ENCODE assay signal across 1 fruit fly cellular context in the genomic region with DNA sequence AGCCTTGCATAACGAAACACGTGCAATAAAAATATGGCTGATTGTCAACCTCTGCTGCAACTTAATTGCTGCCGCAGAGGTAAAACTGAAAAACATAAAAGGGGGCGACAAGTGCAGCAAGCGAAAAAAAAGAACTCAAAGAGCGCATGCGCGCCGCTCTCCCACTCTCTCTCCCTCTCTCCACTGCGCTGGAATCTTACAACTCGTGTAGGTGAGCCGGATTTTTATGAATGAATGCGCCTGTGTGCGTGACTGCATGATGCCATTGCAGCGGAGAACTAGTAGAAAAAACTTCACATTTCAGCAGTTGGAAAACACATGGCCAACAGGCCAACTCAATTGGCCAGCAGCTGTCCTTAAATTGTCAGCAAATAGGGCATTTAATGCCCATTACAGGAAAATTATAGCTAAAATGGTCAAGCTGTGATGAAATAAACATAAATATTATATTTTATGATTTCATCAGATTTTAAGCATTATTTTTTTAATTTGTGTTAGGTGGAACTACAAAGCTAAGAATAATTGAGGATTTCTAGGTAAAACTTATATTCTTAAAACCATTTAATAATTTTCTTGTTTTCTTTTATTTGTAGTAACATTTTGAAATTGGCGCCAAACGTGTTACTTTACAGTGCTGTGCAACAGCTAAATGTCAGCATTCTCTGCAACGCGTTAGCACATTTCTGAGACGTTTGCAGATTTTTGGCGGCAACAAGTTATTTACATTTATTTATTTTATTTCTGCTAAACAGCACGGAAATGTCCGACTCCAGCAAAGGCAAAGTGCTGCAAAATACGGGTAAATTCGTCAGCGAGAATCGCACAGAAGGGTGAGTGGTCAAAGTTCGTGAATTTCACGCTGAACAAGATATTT.
TF ChIP-seq lines count a peak whose summit lies in the region.

A gene (plus strand): TSS at position 697 of the 874 bp plus-strand sequence.

TF ChIP-seq in whole organism, embryonic, 481 proteins besides CTCF, POLR2A, EP300 and RAD21 (continued from another document):
- TF ChIP-seq CG13287 (GFP tag; IDR thresholded peaks at IDR 0.05; lab: Robert Waterston, UW; ENCODE audit: partially characterized antibody): peak; percentile 29; the same call in 1 of the 2 replicates
- peak; percentile 32 for TF ChIP-seq Lhr (GFP tag; optimal IDR thresholded peaks at IDR 0.05; lab: Kevin White, UChicago)
- peak; percentile 15 for TF ChIP-seq caup (GFP tag; optimal IDR thresholded peaks at IDR 0.05; lab: Kevin White, UChicago; ENCODE audit: severe bottlenecking)
- no peak for TF ChIP-seq D19B (GFP tag; optimal IDR thresholded peaks at IDR 0.05; lab: Kevin White, UChicago)
- peak; percentile 68 for TF ChIP-seq stwl (tag; optimal IDR thresholded peaks at IDR 0.05; lab: Kevin White, UChicago)
- TF ChIP-seq CG2120 (GFP tag; optimal IDR thresholded peaks at IDR 0.05; lab: Kevin White, UChicago): peak; percentile 40
- TF ChIP-seq CG14860 (GFP tag; IDR thresholded peaks at IDR 0.05; lab: Robert Waterston, UW; ENCODE audit: partially characterized antibody): no peak
- TF ChIP-seq CG14710 (tag; optimal IDR thresholded peaks at IDR 0.05; lab: Kevin White, UChicago): peak; percentile 58
- TF ChIP-seq Ets65A (GFP tag; lab: Kevin White, UChicago): peak; percentile 82
- TF ChIP-seq gro (GFP tag; optimal IDR thresholded peaks at IDR 0.05; lab: Kevin White, UChicago): peak; percentile 21
- TF ChIP-seq cg (GFP tag; optimal IDR thresholded peaks at IDR 0.05; lab: Kevin White, UChicago): peak; percentile 69
- TF ChIP-seq CG11085 (GFP tag; IDR thresholded peaks at IDR 0.05; lab: Robert Waterston, UW): no peak
- peak; percentile 54 for TF ChIP-seq CG15514 (GFP tag; optimal IDR thresholded peaks at IDR 0.05; lab: Kevin White, UChicago)
- TF ChIP-seq Opbp (GFP tag; IDR thresholded peaks at IDR 0.05; lab: Robert Waterston, UW; ENCODE audit: partially characterized antibody): peak; percentile 48; the same call in 1 of the 3 replicates
- 0 out of 2 replicates have a peak, but pooled peaks have one; percentile 21 for TF ChIP-seq Awh (GFP tag; IDR thresholded peaks at IDR 0.05; lab: Robert Waterston, UW)
- no peak for TF ChIP-seq Fer3 (tag; optimal IDR thresholded peaks at IDR 0.05; lab: Kevin White, UChicago)
- peak; percentile 44 for TF ChIP-seq CG3847 (GFP tag; IDR thresholded peaks at IDR 0.05; lab: Robert Waterston, UW)
- no peak for TF ChIP-seq CG17361 (GFP tag; IDR thresholded peaks at IDR 0.05; lab: Robert Waterston, UW)
- TF ChIP-seq lmd (GFP tag; IDR thresholded peaks at IDR 0.05; lab: Robert Waterston, UW): no peak
- peak; percentile 1 for TF ChIP-seq CG12744 (GFP tag; optimal IDR thresholded peaks at IDR 0.05; lab: Kevin White, UChicago)
- no peak for TF ChIP-seq CG17829 (tag; optimal IDR thresholded peaks at IDR 0.05; lab: Kevin White, UChicago)
- TF ChIP-seq CG34376 (GFP tag; optimal IDR thresholded peaks at IDR 0.05; lab: Kevin White, UChicago): peak; percentile 1
- TF ChIP-seq Med (GFP tag; lab: Kevin White, UChicago): peak; percentile 88
- no peak for TF ChIP-seq Kr (GFP tag; optimal IDR thresholded peaks at IDR 0.05; lab: Kevin White, UChicago)
- TF ChIP-seq Stat92E (GFP tag; optimal IDR thresholded peaks at IDR 0.05; lab: Kevin White, UChicago): no peak
- TF ChIP-seq cas (GFP tag; IDR thresholded peaks at IDR 0.05; lab: Robert Waterston, UW): no peak
- TF ChIP-seq gfzf (GFP tag; optimal IDR thresholded peaks at IDR 0.05; lab: Kevin White, UChicago): peak; percentile 83
- TF ChIP-seq CG13624 (GFP tag; optimal IDR thresholded peaks at IDR 0.05; lab: Kevin White, UChicago): no peak
- TF ChIP-seq CG14014 (GFP tag; IDR thresholded peaks at IDR 0.05; lab: Robert Waterston, UW): no peak
- TF ChIP-seq MBD-R2 (GFP tag; IDR thresholded peaks at IDR 0.05; lab: Robert Waterston, UW): peak; percentile 71
- no peak for TF ChIP-seq CG17802 (tag; optimal IDR thresholded peaks at IDR 0.05; lab: Kevin White, UChicago)
- TF ChIP-seq vnd (GFP tag; IDR thresholded peaks at IDR 0.05; lab: Robert Waterston, UW; ENCODE audit: partially characterized antibody): no peak
- peak; percentile 13 for TF ChIP-seq Xbp1 (GFP tag; optimal IDR thresholded peaks at IDR 0.05; lab: Kevin White, UChicago)
- TF ChIP-seq BEAF-32 (GFP tag; optimal IDR thresholded peaks at IDR 0.05; lab: Kevin White, UChicago): peak; percentile 23
- peak; percentile 20 for TF ChIP-seq ewg (GFP tag; optimal IDR thresholded peaks at IDR 0.05; lab: Kevin White, UChicago)
- peak; percentile 85 for TF ChIP-seq sd (tag; optimal IDR thresholded peaks at IDR 0.05; lab: Kevin White, UChicago)
- TF ChIP-seq nerfin-1 (tag; optimal IDR thresholded peaks at IDR 0.05; lab: Kevin White, UChicago): peak; percentile 62
- peak; percentile 50 for TF ChIP-seq lbe (GFP tag; optimal IDR thresholded peaks at IDR 0.05; lab: Kevin White, UChicago)
- TF ChIP-seq bbx (GFP tag; IDR thresholded peaks at IDR 0.05; lab: Robert Waterston, UW; ENCODE audit: partially characterized antibody): peak; percentile 53
- TF ChIP-seq ken (GFP tag; IDR thresholded peaks at IDR 0.05; lab: Robert Waterston, UW): peak; percentile 31; the same call in 1 of the 3 replicates
- peak; percentile 93 for TF ChIP-seq twi (tag; optimal IDR thresholded peaks at IDR 0.05; lab: Kevin White, UChicago)
- TF ChIP-seq scrt (GFP tag; optimal IDR thresholded peaks at IDR 0.05; lab: Kevin White, UChicago): peak; percentile 94
- TF ChIP-seq E2f2 (GFP tag; IDR thresholded peaks at IDR 0.05; lab: Robert Waterston, UW): peak; percentile 99
- TF ChIP-seq sug (tag; optimal IDR thresholded peaks at IDR 0.05; lab: Kevin White, UChicago): peak; percentile 15
- TF ChIP-seq Hsf (GFP tag; optimal IDR thresholded peaks at IDR 0.05; lab: Kevin White, UChicago): no peak
- TF ChIP-seq fd3F (GFP tag; optimal IDR thresholded peaks at IDR 0.05; lab: Kevin White, UChicago): no peak
- peak; percentile 31 for TF ChIP-seq CG2116 (GFP tag; optimal IDR thresholded peaks at IDR 0.05; lab: Kevin White, UChicago)
- no peak for TF ChIP-seq Ssrp (tag; optimal IDR thresholded peaks at IDR 0.05; lab: Kevin White, UChicago)
- 0 out of 2 replicates have a peak, but pooled peaks have one; percentile 29 for TF ChIP-seq nerfin-2 (GFP tag; IDR thresholded peaks at IDR 0.05; lab: Robert Waterston, UW; ENCODE audit: partially characterized antibody)
- no peak for TF ChIP-seq CG4328 (GFP tag; optimal IDR thresholded peaks at IDR 0.05; lab: Kevin White, UChicago)
- TF ChIP-seq E2f1 (GFP tag; IDR thresholded peaks at IDR 0.05; lab: Robert Waterston, UW): peak; percentile 85
- peak; percentile 41 for TF ChIP-seq trem (tag; optimal IDR thresholded peaks at IDR 0.05; lab: Kevin White, UChicago)
- TF ChIP-seq Lim3 (GFP tag; IDR thresholded peaks at IDR 0.05; lab: Robert Waterston, UW): no peak
- TF ChIP-seq CG15073 (GFP tag; optimal IDR thresholded peaks at IDR 0.05; lab: Kevin White, UChicago): no peak
- peak; percentile 28 for TF ChIP-seq phol (tag; optimal IDR thresholded peaks at IDR 0.05; lab: Kevin White, UChicago)
- no peak for TF ChIP-seq CG2875 (GFP tag; optimal IDR thresholded peaks at IDR 0.05; lab: Kevin White, UChicago)
- TF ChIP-seq bcd (GFP tag; optimal IDR thresholded peaks at IDR 0.05; lab: Kevin White, UChicago): no peak
- peak; percentile 16 for TF ChIP-seq tin (GFP tag; optimal IDR thresholded peaks at IDR 0.05; lab: Kevin White, UChicago)
- no peak for TF ChIP-seq B-H1 (GFP tag; IDR thresholded peaks at IDR 0.05; lab: Robert Waterston, UW)
- TF ChIP-seq CG9437 (GFP tag; optimal IDR thresholded peaks at IDR 0.05; lab: Kevin White, UChicago): no peak
- TF ChIP-seq CG10959 (GFP tag; IDR thresholded peaks at IDR 0.05; lab: Robert Waterston, UW): no peak
- TF ChIP-seq Rfx (GFP tag; IDR thresholded peaks at IDR 0.05; lab: Robert Waterston, UW): peak; percentile 38; the same call in 1 of the 2 replicates
- peak in 1 of 2 experiments; percentile 4 for TF ChIP-seq dpn (GFP tag; optimal IDR thresholded peaks at IDR 0.05; lab: Kevin White, UChicago)
- no peak for TF ChIP-seq cwo (GFP tag; optimal IDR thresholded peaks at IDR 0.05; lab: Kevin White, UChicago)
- no peak for TF ChIP-seq fru (optimal IDR thresholded peaks at IDR 0.05; lab: Kevin White, UChicago)
- TF ChIP-seq rib (GFP tag; IDR thresholded peaks at IDR 0.05; lab: Robert Waterston, UW): peak; percentile 73
- TF ChIP-seq ems (GFP tag; optimal IDR thresholded peaks at IDR 0.05; lab: Kevin White, UChicago): peak; percentile 39
- TF ChIP-seq mam (GFP tag; optimal IDR thresholded peaks at IDR 0.05; lab: Kevin White, UChicago): peak; percentile 3
- TF ChIP-seq kni (GFP tag; optimal IDR thresholded peaks at IDR 0.05; lab: Kevin White, UChicago): peak; percentile 43
- 0 out of 4 replicates have a peak, but pooled peaks have one; percentile 34 for TF ChIP-seq Dll (GFP tag; IDR thresholded peaks at IDR 0.05; lab: Robert Waterston, UW; ENCODE audit: partially characterized antibody)
- TF ChIP-seq Hmr (GFP tag; optimal IDR thresholded peaks at IDR 0.05; lab: Kevin White, UChicago): peak; percentile 28
- peak; percentile 99 for TF ChIP-seq Dp (GFP tag; optimal IDR thresholded peaks at IDR 0.05; lab: Kevin White, UChicago)
